Fruit fly (Drosophila melanogaster): Measurements from ENCODE around the gene Cyp4s3.

Cyp4s3 gene

DNA sequence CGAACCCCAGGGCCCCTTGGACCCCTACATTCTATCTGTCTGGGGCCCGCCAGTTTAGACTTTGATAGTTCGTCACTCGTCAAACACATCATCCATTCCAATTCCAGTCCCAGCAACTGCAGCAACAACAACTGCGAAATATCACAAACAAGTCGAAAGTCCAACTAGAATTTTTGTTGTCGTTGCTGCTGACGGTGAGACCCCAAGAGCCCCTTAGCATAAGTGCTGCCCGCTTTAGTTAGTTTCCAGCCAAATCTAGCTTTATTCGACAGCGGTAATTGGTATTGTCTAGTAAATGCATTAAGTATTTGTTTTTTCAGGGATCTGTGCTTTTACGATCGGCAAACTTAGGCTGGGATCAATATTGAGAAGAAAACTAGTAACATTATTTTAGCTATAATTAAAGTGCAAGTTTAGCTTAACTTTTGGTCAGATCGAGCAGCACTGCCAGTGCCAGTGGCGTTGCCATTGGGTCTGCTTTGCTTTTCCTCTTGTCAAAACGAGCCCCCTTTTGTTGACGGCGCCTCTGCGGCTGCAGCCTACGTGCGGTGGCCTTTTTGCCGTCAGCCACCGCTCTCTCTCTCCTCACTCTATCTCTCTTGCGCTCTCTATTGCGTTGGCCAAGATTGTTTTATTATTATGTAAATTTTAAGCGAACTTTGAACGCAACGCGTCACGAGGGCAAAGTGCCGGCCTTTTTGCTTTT, 41.5 kb downstream of the Cyp4s3 start (continued):
- TF ChIP-seq CG10147 (GFP tag; optimal IDR thresholded peaks at IDR 0.05) (peak; percentile 91), pb (GFP tag; optimal IDR thresholded peaks at IDR 0.05) (peak; percentile 86), CG11398 (GFP tag; optimal IDR thresholded peaks at IDR 0.05) (peak; percentile 84), gcm2 (GFP tag; optimal IDR thresholded peaks at IDR 0.05) (peak; percentile 82), CG4424 (GFP tag; optimal IDR thresholded peaks at IDR 0.05) (peak; percentile 90), CG18764 (GFP tag; optimal IDR thresholded peaks at IDR 0.05) (peak; percentile 69), CG42726 (GFP tag; IDR thresholded peaks at IDR 0.05; ENCODE audit: partially characterized antibody) (no peak), CG30403 (GFP tag; optimal IDR thresholded peaks at IDR 0.05) (peak; percentile 95), jigr1 (GFP tag; IDR thresholded peaks at IDR 0.05) (peak; percentile 71; the same call in 2 of the 3 replicates), CG10267 (tag; optimal IDR thresholded peaks at IDR 0.05) (peak; percentile 77), CG14667 (GFP tag; IDR thresholded peaks at IDR 0.05) (peak; percentile 86), Oli (tag; optimal IDR thresholded peaks at IDR 0.05) (peak; percentile 87), CG31388 (GFP tag; optimal IDR thresholded peaks at IDR 0.05) (peak; percentile 44), Opbp (GFP tag; IDR thresholded peaks at IDR 0.05; ENCODE audit: partially characterized antibody) (no peak), CG17829 (tag; optimal IDR thresholded peaks at IDR 0.05) (peak; percentile 81), Deaf1 (tag; optimal IDR thresholded peaks at IDR 0.05) (peak; percentile 64), sim (GFP tag; IDR thresholded peaks at IDR 0.05) (0 out of 2 replicates have a peak, but pooled peaks have one; percentile 4), CG3995 (GFP tag; optimal IDR thresholded peaks at IDR 0.05) (peak; percentile 52), fd102C (GFP tag; optimal IDR thresholded peaks at IDR 0.05) (no peak), pita (GFP tag; optimal IDR thresholded peaks at IDR 0.05) (no peak), gcm (GFP tag; optimal IDR thresholded peaks at IDR 0.05) (peak; percentile 60), sna (GFP tag; IDR thresholded peaks at IDR 0.05; ENCODE audit: partially characterized antibody) (no peak), Hr51 (GFP tag; optimal IDR thresholded peaks at IDR 0.05) (peak; percentile 88 to 91), Usf (GFP tag; optimal IDR thresholded peaks at IDR 0.05) (peak; percentile 67), nau (GFP tag; optimal IDR thresholded peaks at IDR 0.05) (peak; percentile 86), CG13894 (tag; optimal IDR thresholded peaks at IDR 0.05) (peak; percentile 79), CG11695 (GFP tag; IDR thresholded peaks at IDR 0.05) (peak; percentile 83), Oaz (GFP tag; IDR thresholded peaks at IDR 0.05) (peak; percentile 67), H15 (GFP tag; IDR thresholded peaks at IDR 0.05) (peak; percentile 85), CG8089 (GFP tag; optimal IDR thresholded peaks at IDR 0.05) (peak; percentile 81), CG12659 (GFP tag; optimal IDR thresholded peaks at IDR 0.05) (peak; percentile 92), Jarid2 (GFP tag; optimal IDR thresholded peaks at IDR 0.05) (peak; percentile 57), run (tag; optimal IDR thresholded peaks at IDR 0.05) (peak; percentile 69), Sox100B (GFP tag; optimal IDR thresholded peaks at IDR 0.05) (peak; percentile 84), CG4328 (GFP tag; optimal IDR thresholded peaks at IDR 0.05) (peak; percentile 84), dpn (GFP tag; optimal IDR thresholded peaks at IDR 0.05) (peak; percentile 93 to 94), her (GFP tag; optimal IDR thresholded peaks at IDR 0.05) (peak; percentile 94), crol (GFP tag; IDR thresholded peaks at IDR 0.05) (peak; percentile 56; the same call in 1 of the 2 replicates), knrl (GFP tag; IDR thresholded peaks at IDR 0.05; ENCODE audit: partially characterized antibody) (no peak), yki (optimal IDR thresholded peaks at IDR 0.05) (no peak), ATbp (GFP tag; optimal IDR thresholded peaks at IDR 0.05) (peak; percentile 84), Optix (GFP tag; IDR thresholded peaks at IDR 0.05) (peak; percentile 80), Antp (GFP tag; optimal IDR thresholded peaks at IDR 0.05) (peak; percentile 95), tio (GFP tag; optimal IDR thresholded peaks at IDR 0.05) (peak; percentile 77), tin (GFP tag; optimal IDR thresholded peaks at IDR 0.05) (peak; percentile 93), CoRest (tag; optimal IDR thresholded peaks at IDR 0.05) (peak; percentile 86), CG1024 (GFP tag; IDR thresholded peaks at IDR 0.05) (peak; percentile 83), CG12104 (GFP tag; optimal IDR thresholded peaks at IDR 0.05) (peak; percentile 84), Sin3A (optimal IDR thresholded peaks at IDR 0.05) (no peak)

Data from whole organism, embryonic.